Worm (Caenorhabditis elegans) whole organism, L1 larva: ENCODE data around the gene clc-33.

ENCODE experiments used
- elt-3 ChIP-seq, 6 experiments: fragments of 150-350 bp in 1 of 6; sonication (generic microtip); optimal IDR thresholded peaks; 2 replicates each; lab custom pipeline; 2017 to 2018; ENCODE audit warnings: missing biosample characterization in 6 of 6, missing genetic modification characterization in 6 of 6, inconsistent platforms in 1 of 6
- fos-1 ChIP-seq: fragments of 150-350 bp; optimal IDR thresholded peaks from 2 replicates; lab custom pipeline; 2014; ENCODE audit warnings: missing biosample characterization, missing genetic modification characterization
- grh-1 ChIP-seq: fragments of 200-800 bp; sonication (Bioruptor generic); IDR thresholded peaks from 2 replicates; pipeline ENCODE4 v1.3.6; 2022; ENCODE audit warnings: missing genetic modification reagents, missing genetic modification characterization, missing compliant biosample characterization
- jun-1 ChIP-seq: fragments of 150-350 bp; optimal IDR thresholded peaks from 2 replicates; lab custom pipeline; 2014; ENCODE audit warnings: missing biosample characterization, missing genetic modification reagents, missing genetic modification characterization
- lin-13 ChIP-seq: fragments of 150-350 bp; optimal IDR thresholded peaks from 2 replicates; lab custom pipeline; 2014; ENCODE audit warnings: missing biosample characterization, missing genetic modification reagents, missing genetic modification characterization
- lin-39 ChIP-seq: fragments of 150-350 bp; optimal IDR thresholded peaks from 2 replicates; lab custom pipeline; 2014; ENCODE audit warnings: missing biosample characterization, missing genetic modification reagents, missing genetic modification characterization
- lir-3 ChIP-seq: sonication (generic microtip); optimal IDR thresholded peaks from 2 replicates; lab custom pipeline; 2016; ENCODE audit warnings: mild to moderate bottlenecking, missing genetic modification characterization, moderate library complexity, missing compliant biosample characterization; ENCODE audit not compliant: poor library complexity
- lsy-2 ChIP-seq, 2 experiments: fragments of 150-350 bp; optimal IDR thresholded peaks; 2 replicates each; lab custom pipeline; 2014; ENCODE audit warnings: missing biosample characterization in 2 of 2, missing genetic modification characterization in 2 of 2
- mef-2 ChIP-seq: fragments of 150-350 bp; optimal IDR thresholded peaks from 2 replicates; lab custom pipeline; 2014; ENCODE audit warnings: missing biosample characterization, missing genetic modification characterization
- nhr-12 ChIP-seq: sonication (generic microtip); optimal IDR thresholded peaks from 2 replicates; lab custom pipeline; 2017; ENCODE audit warnings: missing biosample characterization, missing genetic modification characterization
- sox-4 ChIP-seq: sonication (generic microtip); optimal IDR thresholded peaks from 2 replicates; lab custom pipeline; 2016; ENCODE audit warnings: missing genetic modification characterization, missing compliant biosample characterization
- unc-130 ChIP-seq: fragments of 150-350 bp; optimal IDR thresholded peaks from 2 replicates; lab custom pipeline; 2017; ENCODE audit warnings: missing biosample characterization, missing genetic modification characterization, inconsistent platforms
- ztf-11 ChIP-seq, 2 experiments: sonication (generic microtip); optimal IDR thresholded peaks; 2 replicates each; lab custom pipeline; 2016 to 2017; ENCODE audit warnings: missing genetic modification characterization in 2 of 2, missing biosample characterization in 1 of 2, missing compliant biosample characterization in 1 of 2
- ztf-4 ChIP-seq: fragments of 150-350 bp; optimal IDR thresholded peaks from 2 replicates; lab custom pipeline; 2014; ENCODE audit warnings: missing biosample characterization, missing genetic modification characterization

DNA sequence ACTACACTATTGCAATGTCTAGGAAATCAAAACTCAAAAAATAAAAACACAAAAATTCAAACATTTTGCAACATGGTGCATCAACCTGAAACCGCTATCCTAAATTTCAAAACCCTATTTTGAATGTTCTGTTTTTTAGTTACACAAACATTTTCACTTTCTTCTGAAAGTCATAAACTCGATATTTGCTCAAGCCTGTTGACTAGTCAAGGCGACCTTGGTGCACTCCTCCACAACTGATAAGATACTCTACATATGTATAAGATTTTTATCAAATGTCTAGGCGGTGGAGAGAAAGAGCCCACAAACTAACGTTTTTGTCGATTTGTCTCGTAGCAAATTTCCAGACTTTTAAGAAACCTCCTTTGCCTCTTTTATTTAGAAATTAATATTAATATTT, 47.8 kb downstream of the clc-33 start, which contains the start of gene T07D3.4:
- no peak for TF ChIP-seq sox-4 (tag; lab: Kevin White, UChicago)
- TF ChIP-seq elt-3 (tag; optimal IDR thresholded peaks at IDR 0.05; lab: Kevin White, UChicago): no peak
- no peak for TF ChIP-seq ztf-4 (tag; lab: Kevin White, UChicago)
- TF ChIP-seq fos-1 (tag; lab: Kevin White, UChicago): no peak
- TF ChIP-seq nhr-12 (tag; lab: Kevin White, UChicago): no peak
- TF ChIP-seq lir-3: no peak
- TF ChIP-seq lin-13 (GFP tag; lab: Kevin White, UChicago): no peak
- no peak for TF ChIP-seq grh-1
- TF ChIP-seq ztf-11 (tag; optimal IDR thresholded peaks at IDR 0.05; lab: Kevin White, UChicago): no peak
- TF ChIP-seq jun-1: no peak
- no peak for TF ChIP-seq unc-130 (tag; lab: Kevin White, UChicago)
- TF ChIP-seq mef-2 (tag; lab: Kevin White, UChicago): no peak
- TF ChIP-seq lsy-2 (tag; optimal IDR thresholded peaks at IDR 0.05; lab: Kevin White, UChicago): no peak
- TF ChIP-seq lin-39: no peak
